Fruit fly (Drosophila melanogaster): Measurements from ENCODE around the gene CG11106.

Gene CG11106

dm6 chrX:11154511-11155197, 47.4 kb upstream of the CG11106 start (continued):
- TF ChIP-seq CG4707 (GFP tag; optimal IDR thresholded peaks at IDR 0.05): peak; percentile 88
- no peak for TF ChIP-seq CG31388 (GFP tag; optimal IDR thresholded peaks at IDR 0.05)
- no peak for TF ChIP-seq ftz-f1 (GFP tag; optimal IDR thresholded peaks at IDR 0.05)
- TF ChIP-seq vvl (GFP tag; IDR thresholded peaks at IDR 0.05): no peak; the same call in 1 of the 2 replicates
- TF ChIP-seq Atf3 (GFP tag; optimal IDR thresholded peaks at IDR 0.05): no peak
- no peak for TF ChIP-seq CG30020 (tag; optimal IDR thresholded peaks at IDR 0.05)
- TF ChIP-seq Nf-YB (GFP tag; optimal IDR thresholded peaks at IDR 0.05): peak; percentile 67
- TF ChIP-seq CG4360 (GFP tag; IDR thresholded peaks at IDR 0.05): peak; percentile 91
- TF ChIP-seq CG11456 (GFP tag; IDR thresholded peaks at IDR 0.05): no peak
- TF ChIP-seq CG30431 (GFP tag; optimal IDR thresholded peaks at IDR 0.05): no peak
- TF ChIP-seq H2.0 (GFP tag; IDR thresholded peaks at IDR 0.05): no peak
- no peak for TF ChIP-seq CG10431 (GFP tag; optimal IDR thresholded peaks at IDR 0.05)
- TF ChIP-seq crol (GFP tag; IDR thresholded peaks at IDR 0.05): peak; percentile 27; the same call in 1 of the 2 replicates
- TF ChIP-seq Ravus (GFP tag; IDR thresholded peaks at IDR 0.05): no peak
- TF ChIP-seq CG4328 (GFP tag; optimal IDR thresholded peaks at IDR 0.05): no peak
- no peak for TF ChIP-seq CG12391 (tag; optimal IDR thresholded peaks at IDR 0.05)
- no peak for TF ChIP-seq NFAT (GFP tag; IDR thresholded peaks at IDR 0.05)
- TF ChIP-seq CG7271 (tag; optimal IDR thresholded peaks at IDR 0.05): no peak
- TF ChIP-seq kni (GFP tag; optimal IDR thresholded peaks at IDR 0.05): no peak
- no peak for TF ChIP-seq CG14014 (GFP tag; IDR thresholded peaks at IDR 0.05)
- TF ChIP-seq CrebB (tag; optimal IDR thresholded peaks at IDR 0.05): no peak
- no peak for TF ChIP-seq CG7839 (tag; optimal IDR thresholded peaks at IDR 0.05)
- TF ChIP-seq z (GFP tag; IDR thresholded peaks at IDR 0.05): no peak
- no peak for TF ChIP-seq Xbp1 (GFP tag; optimal IDR thresholded peaks at IDR 0.05)
- TF ChIP-seq zf30C (GFP tag; optimal IDR thresholded peaks at IDR 0.05): no peak
- TF ChIP-seq CG11560 (tag; IDR thresholded peaks at IDR 0.05): no peak
- no peak for TF ChIP-seq CG15696 (tag; optimal IDR thresholded peaks at IDR 0.05)
- TF ChIP-seq CG11085 (GFP tag; IDR thresholded peaks at IDR 0.05): no peak
- TF ChIP-seq cato (GFP tag; optimal IDR thresholded peaks at IDR 0.05; ENCODE audit: borderline replicate concordance): no peak
- TF ChIP-seq odd (GFP tag; optimal IDR thresholded peaks at IDR 0.05): no peak
- no peak for TF ChIP-seq BEAF-32 (GFP tag; optimal IDR thresholded peaks at IDR 0.05)
- no peak for TF ChIP-seq peb (GFP tag; IDR thresholded peaks at IDR 0.05)
- TF ChIP-seq HHEX (GFP tag; optimal IDR thresholded peaks at IDR 0.05): no peak
- no peak for TF ChIP-seq Dip3 (GFP tag; optimal IDR thresholded peaks at IDR 0.05)
- TF ChIP-seq Gug (GFP tag; IDR thresholded peaks at IDR 0.05): no peak
- TF ChIP-seq sqz (GFP tag; optimal IDR thresholded peaks at IDR 0.05): peak; percentile 43
- TF ChIP-seq NK7.1 (GFP tag; optimal IDR thresholded peaks at IDR 0.05): no peak
- TF ChIP-seq br (optimal IDR thresholded peaks at IDR 0.05): no peak
- TF ChIP-seq CG12155 (GFP tag; optimal IDR thresholded peaks at IDR 0.05): no peak
- no peak for TF ChIP-seq amos (GFP tag; IDR thresholded peaks at IDR 0.05; ENCODE audit: partially characterized antibody)
- no peak for TF ChIP-seq Usf (GFP tag; optimal IDR thresholded peaks at IDR 0.05)
- TF ChIP-seq knrl (GFP tag; IDR thresholded peaks at IDR 0.05; ENCODE audit: partially characterized antibody): no peak
- TF ChIP-seq ab (GFP tag; optimal IDR thresholded peaks at IDR 0.05): no peak
- no peak for TF ChIP-seq CG8290 (GFP tag; optimal IDR thresholded peaks at IDR 0.05)
- TF ChIP-seq CG8290 (tag; optimal IDR thresholded peaks at IDR 0.05): no peak
- no peak for TF ChIP-seq MTF-1 (GFP tag; optimal IDR thresholded peaks at IDR 0.05; ENCODE audit: borderline replicate concordance)
- TF ChIP-seq corto (GFP tag; optimal IDR thresholded peaks at IDR 0.05): no peak
- TF ChIP-seq Atf6 (GFP tag; IDR thresholded peaks at IDR 0.05): no peak
- no peak for TF ChIP-seq Dp (GFP tag; optimal IDR thresholded peaks at IDR 0.05)
- no peak for TF ChIP-seq gro (GFP tag; optimal IDR thresholded peaks at IDR 0.05)
- no peak for TF ChIP-seq Side (GFP tag; optimal IDR thresholded peaks at IDR 0.05)

Measured in whole organism, embryonic.